Worm (Caenorhabditis elegans): ENCODE data around the gene H03E18.2.

DNA sequence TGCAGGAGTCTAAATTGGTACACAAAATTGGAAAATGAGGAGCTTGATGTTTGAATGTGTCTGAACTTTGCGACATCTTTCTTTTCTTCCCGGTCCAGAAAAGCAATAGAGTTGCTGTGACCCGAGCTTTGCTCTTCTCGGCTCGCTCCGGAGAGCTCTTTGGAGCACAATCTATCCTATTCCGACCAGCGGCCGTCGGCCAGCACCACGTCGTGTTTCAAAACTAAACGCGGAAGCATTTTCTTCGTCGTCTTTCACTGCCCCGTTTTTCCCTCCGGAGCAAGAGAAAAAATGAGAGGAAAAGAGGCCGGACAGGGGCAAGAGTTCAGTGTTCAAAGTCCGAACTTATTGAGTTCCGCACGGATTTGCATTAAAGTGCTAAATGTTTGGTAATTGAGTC lies 41.3 kb downstream of the H03E18.2 start:
- no peak for TF ChIP-seq klf-2 (GFP tag; conservative IDR thresholded peaks at IDR 0.05)
- TF ChIP-seq ztf-23 (GFP tag; IDR thresholded peaks at IDR 0.05): no peak
- TF ChIP-seq tab-1 (GFP tag; IDR thresholded peaks at IDR 0.05): no peak
- TF ChIP-seq cog-1 (tag; optimal IDR thresholded peaks at IDR 0.05): no peak
- TF ChIP-seq flt-1 (GFP tag; IDR thresholded peaks at IDR 0.05): no peak
- TF ChIP-seq med-1 (GFP tag; optimal IDR thresholded peaks at IDR 0.05; ENCODE audit: insufficient read depth): no peak

Measured in whole organism, midembryonic.